Worm (Caenorhabditis elegans) whole organism, late embryonic: ENCODE results near the gene tag-196.

Source experiments
- C38D4.7 ChIP-seq: fragments of 200-800 bp; sonication (Bioruptor generic); optimal IDR thresholded peaks from 2 replicates; lab custom pipeline; 2018; ENCODE audit warnings: mild to moderate bottlenecking, missing genetic modification characterization, moderate library complexity, missing compliant biosample characterization
- F13H6.1 ChIP-seq: sonication (generic microtip); optimal IDR thresholded peaks from 2 replicates; lab custom pipeline; 2016; ENCODE audit warnings: missing genetic modification characterization, missing compliant biosample characterization
- T23F11.4 ChIP-seq: fragments of 200-800 bp; sonication (Bioruptor generic); optimal IDR thresholded peaks from 2 replicates; lab custom pipeline; 2018; ENCODE audit warnings: mild to moderate bottlenecking, missing genetic modification characterization, missing compliant biosample characterization
- ama-1 ChIP-seq: fragments of 150-350 bp; optimal IDR thresholded peaks from 2 replicates; lab custom pipeline; 2014
- ceh-14 ChIP-seq: sonication (generic microtip); optimal IDR thresholded peaks from 2 replicates; lab custom pipeline; 2016; ENCODE audit warnings: missing genotype, missing genetic modification characterization, missing compliant biosample characterization
- ceh-18 ChIP-seq: sonication (generic microtip); optimal IDR thresholded peaks from 2 replicates; lab custom pipeline; 2016; ENCODE audit warnings: missing genetic modification characterization, missing compliant biosample characterization
- ceh-45 ChIP-seq: fragments of 200-800 bp; sonication (Bioruptor generic); IDR thresholded peaks from 2 replicates; pipeline ENCODE4 v1.3.6; 2022; ENCODE audit warnings: missing genetic modification reagents, missing genetic modification characterization, missing compliant biosample characterization
- ceh-6 ChIP-seq: fragments of 200-800 bp; sonication (Bioruptor generic); optimal IDR thresholded peaks from 2 replicates; lab custom pipeline; 2018; ENCODE audit warnings: mild to moderate bottlenecking, missing genetic modification characterization, missing compliant biosample characterization
- ceh-9 ChIP-seq: sonication (generic microtip); optimal IDR thresholded peaks from 2 replicates; lab custom pipeline; 2016; ENCODE audit warnings: mild to moderate bottlenecking, missing genetic modification characterization, inconsistent platforms, missing compliant biosample characterization
- dve-1 ChIP-seq: sonication (generic microtip); optimal IDR thresholded peaks from 2 replicates; lab custom pipeline; 2017; ENCODE audit warnings: antibody characterized with exemption, mild to moderate bottlenecking, missing genetic modification characterization, missing compliant biosample characterization
- elt-2 ChIP-seq: sonication (generic microtip); optimal IDR thresholded peaks from 2 replicates; lab custom pipeline; 2016; ENCODE audit warnings: missing genetic modification reagents, missing genetic modification characterization, missing compliant biosample characterization
- elt-4 ChIP-seq: sonication (generic microtip); optimal IDR thresholded peaks from 2 replicates; lab custom pipeline; 2016; ENCODE audit warnings: missing genetic modification characterization, missing compliant biosample characterization
- ets-4 ChIP-seq: sonication (generic microtip); optimal IDR thresholded peaks from 2 replicates; lab custom pipeline; 2016; ENCODE audit warnings: missing genetic modification characterization, missing compliant biosample characterization
- fax-1 ChIP-seq: sonication (generic microtip); optimal IDR thresholded peaks from 2 replicates; lab custom pipeline; 2016; ENCODE audit warnings: missing genotype, missing genetic modification characterization, missing compliant biosample characterization
- fkh-10 ChIP-seq: fragments of 150-350 bp; optimal IDR thresholded peaks from 2 replicates; lab custom pipeline; 2014; ENCODE audit warnings: missing biosample characterization, missing genetic modification reagents, missing genetic modification characterization
- hlh-13 ChIP-seq: fragments of 200-800 bp; sonication (Bioruptor generic); optimal IDR thresholded peaks from 2 replicates; lab custom pipeline; 2018; ENCODE audit warnings: mild to moderate bottlenecking, missing genetic modification characterization, missing compliant biosample characterization
- hlh-15 ChIP-seq: sonication (generic microtip); optimal IDR thresholded peaks from 2 replicates; lab custom pipeline; 2016; ENCODE audit warnings: missing genetic modification characterization, missing compliant biosample characterization
- hlh-30 ChIP-seq: sonication (generic microtip); optimal IDR thresholded peaks from 2 replicates; lab custom pipeline; 2017; ENCODE audit warnings: antibody characterized with exemption, missing genetic modification characterization, missing compliant biosample characterization; ENCODE audit not compliant: insufficient read depth
- hlh-8 ChIP-seq: sonication (generic microtip); optimal IDR thresholded peaks from 2 replicates; lab custom pipeline; 2016; ENCODE audit warnings: missing genotype, missing genetic modification characterization, missing compliant biosample characterization
- lim-6 ChIP-seq: sonication (generic microtip); optimal IDR thresholded peaks from 2 replicates; lab custom pipeline; 2016; ENCODE audit warnings: missing genetic modification characterization, missing compliant biosample characterization
- madf-2 ChIP-seq: sonication (generic microtip); optimal IDR thresholded peaks from 2 replicates; lab custom pipeline; 2017; ENCODE audit warnings: missing genetic modification characterization, missing compliant biosample characterization
- mec-3 ChIP-seq: sonication (generic microtip); optimal IDR thresholded peaks from 2 replicates; lab custom pipeline; 2016; ENCODE audit warnings: borderline replicate concordance, missing genetic modification characterization, missing compliant biosample characterization
- nhr-11 ChIP-seq: fragments of 150-350 bp; optimal IDR thresholded peaks from 2 replicates; lab custom pipeline; 2014; ENCODE audit warnings: missing biosample characterization, missing genetic modification characterization
- nhr-232 ChIP-seq: sonication (generic microtip); optimal IDR thresholded peaks from 2 replicates; lab custom pipeline; 2016; ENCODE audit warnings: missing genetic modification characterization, missing compliant biosample characterization
- pag-3 ChIP-seq: sonication (generic microtip); optimal IDR thresholded peaks from 2 replicates; lab custom pipeline; 2016; ENCODE audit warnings: missing compliant biosample characterization, missing genetic modification characterization, borderline replicate concordance
- pax-1 ChIP-seq: fragments of 150-350 bp; optimal IDR thresholded peaks from 2 replicates; lab custom pipeline; 2014; ENCODE audit warnings: missing biosample characterization, missing genetic modification characterization
- pha-2 ChIP-seq: sonication (generic microtip); optimal IDR thresholded peaks from 2 replicates; lab custom pipeline; 2017; ENCODE audit warnings: mild to moderate bottlenecking, missing genetic modification characterization, missing compliant biosample characterization
- pha-4 ChIP-seq: fragments of 150-350 bp; optimal IDR thresholded peaks from 2 replicates; lab custom pipeline; 2018; ENCODE audit warnings: missing biosample characterization, missing genetic modification reagents, missing genetic modification characterization
- ref-2 ChIP-seq: sonication (generic microtip); optimal IDR thresholded peaks from 2 replicates; lab custom pipeline; 2016; ENCODE audit warnings: missing genetic modification characterization, missing compliant biosample characterization
- rnt-1 ChIP-seq: sonication (generic microtip); optimal IDR thresholded peaks from 2 replicates; lab custom pipeline; 2016; ENCODE audit warnings: missing genetic modification characterization, missing compliant biosample characterization
- sdc-2 ChIP-seq: sonication (generic microtip); optimal IDR thresholded peaks from 2 replicates; lab custom pipeline; 2016; ENCODE audit warnings: missing genotype, missing genetic modification characterization, missing compliant biosample characterization
- sox-2 ChIP-seq: fragments of 200-800 bp; sonication (Bioruptor generic); IDR thresholded peaks from 2 replicates; pipeline ENCODE4 v1.3.6; 2022; ENCODE audit warnings: missing genetic modification reagents, missing genetic modification characterization, missing compliant biosample characterization
- syd-9 ChIP-seq: sonication (generic microtip); optimal IDR thresholded peaks from 2 replicates; lab custom pipeline; 2016; ENCODE audit warnings: mild to moderate bottlenecking, missing genetic modification characterization, moderate library complexity, missing compliant biosample characterization
- tbx-2 ChIP-seq: sonication (generic microtip); optimal IDR thresholded peaks from 2 replicates; lab custom pipeline; 2016; ENCODE audit warnings: missing genetic modification characterization, missing compliant biosample characterization
- tbx-7 ChIP-seq: sonication (generic microtip); optimal IDR thresholded peaks from 2 replicates; lab custom pipeline; 2016; ENCODE audit warnings: missing genotype, missing genetic modification characterization, missing compliant biosample characterization
- unc-42 ChIP-seq: sonication (generic microtip); optimal IDR thresholded peaks from 2 replicates; lab custom pipeline; 2016; ENCODE audit warnings: missing genotype, missing genetic modification characterization, missing compliant biosample characterization
- unc-86 ChIP-seq: sonication (generic microtip); optimal IDR thresholded peaks from 2 replicates; lab custom pipeline; 2016; ENCODE audit warnings: missing genetic modification characterization, missing compliant biosample characterization

Gene tag-196

DNA sequence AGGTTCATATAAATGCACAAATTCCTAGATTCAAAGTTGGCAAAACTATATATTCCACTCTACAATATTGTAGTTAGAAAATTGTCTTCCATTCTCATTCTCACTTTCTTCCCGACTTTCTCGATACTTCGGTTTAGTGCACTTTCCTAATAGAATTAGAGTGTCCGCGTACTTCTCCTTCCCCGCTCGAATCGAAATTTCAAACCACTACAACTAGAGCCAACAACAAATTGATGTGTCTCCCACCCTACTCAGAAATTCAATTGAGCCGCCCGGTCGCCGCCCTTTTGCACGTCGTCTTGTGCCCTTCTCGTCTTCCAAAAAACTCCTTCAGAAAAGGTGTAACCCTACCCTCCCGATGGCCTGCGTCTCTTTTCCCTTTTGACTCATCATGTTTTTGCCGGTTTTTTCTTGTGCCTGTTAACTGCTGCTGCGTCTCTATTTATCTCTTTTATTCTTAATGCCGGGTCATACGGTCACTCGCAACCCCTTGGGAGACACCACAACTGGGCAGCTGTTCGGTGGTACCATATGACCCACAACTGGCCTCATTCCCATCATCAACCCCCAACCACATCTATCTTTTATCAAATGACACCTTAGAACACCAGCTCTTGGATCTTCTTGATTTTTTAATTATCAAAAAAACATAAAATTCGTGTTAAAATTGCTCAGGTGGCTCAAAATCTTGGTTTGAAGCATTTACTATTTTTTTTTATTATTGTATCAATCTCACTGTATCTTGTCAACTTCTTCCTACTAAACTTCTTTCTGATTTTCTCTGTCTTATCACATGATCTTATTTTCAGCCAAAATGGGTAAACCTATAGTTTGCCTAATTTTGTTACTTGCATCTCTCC, at the start of gene tag-196:
Gene tag-196 (plus strand): TSS at position 810 of the 860 bp plus-strand sequence.
- TF ChIP-seq ceh-45 (GFP tag; lab: Robert Waterston, UW) (0 out of 2 replicates have a peak, but pooled peaks have one; percentile 47), hlh-30 (tag; lab: Kevin White, UChicago) (peak; percentile 29), unc-86 (tag; lab: Kevin White, UChicago) (no peak), unc-42 (tag; lab: Kevin White, UChicago) (peak; percentile 95), hlh-15 (no peak), C38D4.7 (GFP tag; lab: Kevin White, UChicago) (no peak), tbx-2 (tag; lab: Kevin White, UChicago) (peak; percentile 37)

DNA sequence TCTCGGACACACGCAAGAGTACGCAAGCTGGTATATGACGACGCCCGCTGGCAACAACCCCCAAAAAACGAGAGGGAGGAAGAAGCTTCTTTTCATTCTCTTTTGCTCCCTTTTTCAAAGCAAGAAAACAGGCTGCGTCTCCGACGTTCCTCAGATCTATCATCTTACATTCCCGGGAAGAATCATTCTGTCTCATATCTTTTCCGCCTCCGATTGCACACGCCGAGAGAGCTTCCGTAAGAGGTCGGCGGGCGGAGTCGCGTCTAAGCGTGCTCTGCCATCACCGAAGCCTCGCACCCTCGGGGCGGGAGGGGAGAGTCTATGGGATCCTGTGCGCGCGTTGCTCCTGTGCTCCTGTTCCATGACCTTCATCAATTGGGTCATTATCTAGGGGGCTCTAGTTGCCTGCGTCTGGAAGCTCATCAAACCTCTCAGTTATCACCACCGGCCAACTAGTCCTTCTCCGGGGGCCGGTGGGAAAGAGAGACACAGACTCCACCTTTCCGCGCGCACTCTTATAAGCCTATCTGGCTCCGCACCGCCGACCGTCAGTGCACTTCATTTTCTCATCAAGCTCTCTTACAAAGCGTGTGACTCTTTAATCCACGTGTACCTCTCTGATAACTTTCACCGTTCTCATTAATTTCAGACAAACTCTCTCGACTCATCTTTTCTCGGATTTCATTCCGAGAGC, 49.0 kb upstream of the tag-196 start, which contains the start of the genes slc-17.8 and asns-1:
Gene slc-17.8 (minus strand): TSS at position 51 of the 694 bp plus-strand sequence.
Gene asns-1 (plus strand): TSS at position 644 of the 694 bp plus-strand sequence.
- TF ChIP-seq madf-2 (tag; lab: Kevin White, UChicago) (no peak), elt-4 (tag; lab: Kevin White, UChicago) (peak; percentile 1)

DNA sequence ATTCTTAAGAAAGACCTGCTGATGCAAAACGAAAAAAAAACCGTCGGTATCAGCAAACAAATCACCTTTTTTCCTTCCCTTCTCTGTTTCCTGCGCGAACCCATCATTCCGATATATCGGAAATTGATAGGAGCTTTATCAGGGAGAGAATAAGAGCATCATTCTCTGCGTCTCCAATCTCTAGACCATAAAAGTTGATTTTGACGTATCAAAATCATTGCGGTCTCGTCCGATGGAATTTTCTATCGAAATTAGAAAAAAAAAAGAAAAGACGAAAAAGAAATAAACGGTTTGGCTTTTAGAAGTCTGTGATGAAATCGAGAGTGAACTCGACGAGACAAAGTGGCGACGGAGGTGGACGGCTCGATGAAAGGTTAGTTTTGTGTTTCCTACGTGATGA, 45.7 kb upstream of the tag-196 start, which contains the start of gene stdh-4:
Gene stdh-4 (plus strand): TSS at position 301 of the 400 bp plus-strand sequence.
- no peak for TF ChIP-seq pha-4 (tag; lab: Kevin White, UChicago)
- no peak for TF ChIP-seq nhr-232
- no peak for TF ChIP-seq nhr-11 (tag; lab: Kevin White, UChicago)
- no peak for TF ChIP-seq ceh-18 (tag; lab: Kevin White, UChicago)

DNA sequence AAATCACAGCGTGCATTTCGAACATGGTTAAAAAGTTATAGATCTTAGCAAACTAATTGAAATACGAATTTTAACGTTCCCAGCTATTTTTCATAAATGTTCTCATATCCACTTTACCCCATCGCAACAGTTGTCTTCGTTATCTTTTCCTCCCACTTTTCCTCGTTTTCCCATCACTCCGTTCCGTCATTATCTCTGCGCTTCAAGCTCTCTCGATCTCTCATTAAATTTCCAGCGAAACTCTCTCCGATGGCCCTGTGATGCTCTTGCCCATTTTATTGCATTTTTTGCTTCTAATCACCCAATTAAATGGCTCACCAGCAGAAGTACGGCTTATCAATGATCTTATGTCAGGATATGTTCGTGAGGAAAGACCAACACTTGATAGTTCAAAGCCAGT, 42.3 kb upstream of the tag-196 start, which contains the start of gene acr-15:
Gene acr-15 (plus strand): TSS at position 236 of the 400 bp plus-strand sequence.
- TF ChIP-seq elt-2 (tag; lab: Kevin White, UChicago): no peak
- TF ChIP-seq rnt-1 (tag; lab: Kevin White, UChicago): no peak
- TF ChIP-seq ceh-9 (tag; lab: Kevin White, UChicago): no peak
- no peak for TF ChIP-seq lim-6 (tag; lab: Kevin White, UChicago)
- no peak for TF ChIP-seq pha-2 (tag; lab: Kevin White, UChicago)
- no peak for TF ChIP-seq ama-1 (lab: Kevin White, UChicago)
- TF ChIP-seq fax-1: no peak
- no peak for TF ChIP-seq pag-3
- no peak for TF ChIP-seq sdc-2 (tag; lab: Kevin White, UChicago)

DNA sequence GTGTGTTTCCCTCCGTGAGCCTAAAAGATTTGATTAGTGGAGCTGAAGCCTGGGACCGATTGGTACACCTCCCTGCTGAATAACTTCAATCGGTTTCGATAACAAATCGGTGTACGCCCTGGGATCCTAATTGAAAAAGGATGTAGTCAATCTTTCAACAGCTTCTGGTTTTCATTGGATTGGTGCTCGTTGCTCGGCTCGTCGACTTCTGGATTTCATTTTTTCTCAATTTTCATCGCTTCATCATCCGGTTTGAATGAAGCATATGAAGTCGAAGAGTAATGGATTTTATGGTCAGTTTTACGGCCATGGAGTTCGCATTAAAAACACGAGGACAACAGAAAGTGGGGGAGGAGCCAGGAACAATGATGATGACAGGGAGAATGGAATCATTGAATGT, 38.8 kb upstream of the tag-196 start:
- TF ChIP-seq ref-2 (tag; lab: Kevin White, UChicago) (no peak), unc-42 (tag; lab: Kevin White, UChicago) (peak; percentile 24)

DNA sequence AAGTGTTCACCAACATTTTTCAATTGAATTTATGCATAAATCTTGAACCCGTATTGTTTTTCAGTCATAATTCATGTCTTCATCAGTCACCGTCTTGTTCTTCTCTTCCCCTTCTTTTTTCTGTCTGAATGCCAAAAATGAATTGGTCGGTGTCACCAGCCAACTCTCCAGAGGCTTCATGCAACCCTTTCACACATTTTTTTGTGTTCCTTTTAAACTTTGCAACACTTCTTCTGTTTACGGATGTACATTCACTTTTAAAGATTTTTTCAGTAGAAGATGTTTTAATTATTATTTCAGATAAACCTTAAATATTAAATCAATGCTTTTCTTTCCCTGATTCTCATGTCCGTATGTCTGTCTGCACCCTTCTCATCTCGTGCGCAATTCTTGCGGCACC, 33.8 kb upstream of the tag-196 start, which contains the start of gene acr-16:
Gene acr-16 (plus strand): TSS at position 301 of the 400 bp plus-strand sequence.
- TF ChIP-seq sox-2: no peak
- no peak for TF ChIP-seq T23F11.4 (GFP tag; lab: Kevin White, UChicago)
- no peak for TF ChIP-seq ceh-14 (tag; lab: Kevin White, UChicago)
- no peak for TF ChIP-seq pax-1
- no peak for TF ChIP-seq tbx-7
- TF ChIP-seq hlh-8 (tag; lab: Kevin White, UChicago): no peak
- TF ChIP-seq nhr-232: no peak
- no peak for TF ChIP-seq ceh-6 (GFP tag; lab: Kevin White, UChicago)
- TF ChIP-seq pha-2 (tag; lab: Kevin White, UChicago): no peak
- no peak for TF ChIP-seq hlh-13 (GFP tag; lab: Kevin White, UChicago)
- no peak for TF ChIP-seq F13H6.1 (tag; lab: Kevin White, UChicago)
- TF ChIP-seq fkh-10 (GFP tag; lab: Kevin White, UChicago): no peak
- TF ChIP-seq mec-3: no peak
- TF ChIP-seq ets-4 (tag; lab: Kevin White, UChicago): no peak
- no peak for TF ChIP-seq dve-1
- TF ChIP-seq syd-9 (tag; lab: Kevin White, UChicago): no peak
- TF ChIP-seq ama-1 (lab: Kevin White, UChicago): no peak
- TF ChIP-seq tbx-2 (tag; lab: Kevin White, UChicago): no peak
